Worm (Caenorhabditis elegans) whole organism, L4 larva: Measurements from ENCODE around the gene sup-37.
"Not testable (repeated sequence)": the region's sequence is repeated elsewhere in the genome, so short reads cannot be mapped to it uniquely, and the experiment has no call there.

Source experiments
- Y105C5A.15 ChIP-seq: fragments of 200-800 bp; sonication (Bioruptor generic); IDR thresholded peaks from 2 replicates; pipeline ENCODE4 v1.3.6; 2022; ENCODE audit warnings: missing genetic modification characterization, missing compliant biosample characterization
- ZK337.2 ChIP-seq: fragments of 200-800 bp; sonication (Bioruptor generic); IDR thresholded peaks from 2 replicates; pipeline ENCODE4 v1.3.6; 2022; ENCODE audit warnings: missing genetic modification reagents, missing genetic modification characterization, missing compliant biosample characterization
- aha-1 ChIP-seq: fragments of 150-350 bp; peaks from one replicate; lab custom pipeline; 2014; ENCODE audit warnings: missing biosample characterization, missing genetic modification characterization
- ama-1 ChIP-seq: fragments of 150-350 bp; optimal IDR thresholded peaks from 2 replicates; lab custom pipeline; 2014; ENCODE audit warnings: inconsistent platforms, mixed read lengths
- ces-1 ChIP-seq: fragments of 150-350 bp; sonication (generic microtip); optimal IDR thresholded peaks from 4 replicates; lab custom pipeline; 2014; ENCODE audit warnings: missing biosample characterization, missing genetic modification reagents, missing genetic modification characterization
- dmd-9 ChIP-seq: fragments of 200-800 bp; sonication (Bioruptor generic); IDR thresholded peaks from 2 replicates; pipeline ENCODE4 v1.3.6; 2022; ENCODE audit warnings: missing genetic modification reagents, missing genetic modification characterization, missing compliant biosample characterization
- dpl-1 ChIP-seq: fragments of 150-350 bp; optimal IDR thresholded peaks from 2 replicates; lab custom pipeline; 2014; ENCODE audit warnings: missing biosample characterization, missing genetic modification reagents, missing genetic modification characterization
- fkh-10 ChIP-seq: fragments of 150-350 bp; optimal IDR thresholded peaks from 2 replicates; lab custom pipeline; 2014; ENCODE audit warnings: missing biosample characterization, missing genetic modification reagents, missing genetic modification characterization
- lin-15B ChIP-seq: fragments of 150-350 bp; sonication (generic microtip); optimal IDR thresholded peaks from 3 replicates; lab custom pipeline; 2014; ENCODE audit warnings: missing biosample characterization, missing genetic modification characterization
- spr-1 ChIP-seq: sonication (generic microtip); optimal IDR thresholded peaks from 2 replicates; lab custom pipeline; 2016; ENCODE audit warnings: mild to moderate bottlenecking, missing genetic modification characterization, missing compliant biosample characterization

Gene sup-37

ce11 chrV:8805047-8805446 lies 18.7 kb downstream of the sup-37 start:
- TF ChIP-seq lin-15B (no peak), ces-1 (GFP tag; lab: Kevin White, UChicago) (peak; percentile 78), aha-1 (tag; lab: Kevin White, UChicago) (peak; percentile 88), ama-1 (lab: Kevin White, UChicago) (no peak)
- TF ChIP-seq, all 104 proteins: peak for 2

- TF ChIP-seq dmd-9; spr-1 (tag; lab: Kevin White, UChicago); fkh-10: not testable (repeated sequence)
These were observed 33.5 kb downstream of the sup-37 start, which contains the start of gene rpm-1 for ce11 chrV:8819855-8820254. Gene rpm-1 (minus strand): TSS chrV:8819955.

ce11 chrV:8835311-8835710 lies 49.0 kb downstream of the sup-37 start, which contains the start of gene F07B7.7:
Gene F07B7.7 (plus strand): TSS chrV:8835611.
- not testable (repeated sequence) for TF ChIP-seq Y105C5A.15; dpl-1; ZK337.2 (GFP tag; lab: Robert Waterston, UW)
